Worm (Caenorhabditis elegans) whole organism, young adult: ENCODE measurements around the gene ZK899.5.

Source experiments
- B0336.3 ChIP-seq: fragments of 200-800 bp; sonication (Bioruptor generic); IDR thresholded peaks from 2 replicates; pipeline ENCODE4 v1.3.6; 2022; ENCODE audit warnings: missing genetic modification characterization, missing compliant biosample characterization
- C17E4.6 ChIP-seq: fragments of 200-800 bp; sonication (Bioruptor generic); IDR thresholded peaks from 2 replicates; pipeline ENCODE4 v1.3.6; 2022; ENCODE audit warnings: missing genetic modification reagents, missing genetic modification characterization, missing compliant biosample characterization
- D2030.7 ChIP-seq: fragments of 200-800 bp; sonication (Bioruptor generic); IDR thresholded peaks from 2 replicates; pipeline ENCODE4 v1.3.6; 2022; ENCODE audit warnings: missing genetic modification reagents, missing genetic modification characterization, missing compliant biosample characterization
- F22D6.2 ChIP-seq: sonication (generic microtip); optimal IDR thresholded peaks from 2 replicates; lab custom pipeline; 2016; ENCODE audit warnings: mild to moderate bottlenecking, missing genetic modification characterization, missing compliant biosample characterization
- T07F8.4 ChIP-seq: sonication (generic microtip); optimal IDR thresholded peaks from 2 replicates; lab custom pipeline; 2016; ENCODE audit warnings: mild to moderate bottlenecking, missing genetic modification characterization, moderate library complexity, missing compliant biosample characterization
- Y53F4B.3 ChIP-seq: fragments of 200-800 bp; sonication (Bioruptor generic); IDR thresholded peaks from 2 replicates; pipeline ENCODE4 v1.3.6; 2022; ENCODE audit warnings: missing genetic modification reagents, missing genetic modification characterization, missing compliant biosample characterization
- aptf-2 ChIP-seq: fragments of 200-800 bp; sonication (Bioruptor generic); conservative IDR thresholded peaks from 2 replicates; pipeline ENCODE4 v1.3.6; 2022; ENCODE audit warnings: missing genetic modification reagents, missing genetic modification characterization, missing compliant biosample characterization
- attf-5 ChIP-seq: fragments of 200-800 bp; sonication (Bioruptor generic); optimal IDR thresholded peaks from 2 replicates; lab custom pipeline; 2018; ENCODE audit warnings: mild to moderate bottlenecking, missing genetic modification characterization, missing compliant biosample characterization
- ceh-40 ChIP-seq: fragments of 200-800 bp; sonication (Bioruptor generic); IDR thresholded peaks from 2 replicates; pipeline ENCODE4 v1.3.6; 2022; ENCODE audit warnings: missing genetic modification characterization, missing compliant biosample characterization
- dpff-1 ChIP-seq: sonication (generic microtip); optimal IDR thresholded peaks from 2 replicates; lab custom pipeline; 2017; ENCODE audit warnings: mild to moderate bottlenecking, missing genetic modification characterization, missing compliant biosample characterization
- him-1 ChIP-seq: sonication (generic microtip); optimal IDR thresholded peaks from 2 replicates; lab custom pipeline; 2016; ENCODE audit warnings: missing genotype, missing genetic modification reagents, missing genetic modification characterization, missing compliant biosample characterization
- hrde-1 ChIP-seq: sonication (generic microtip); optimal IDR thresholded peaks from 2 replicates; lab custom pipeline; 2016; ENCODE audit warnings: missing genetic modification characterization, mild to moderate bottlenecking, missing compliant biosample characterization, moderate library complexity, missing genotype, missing genetic modification reagents, borderline replicate concordance
- lag-1 ChIP-seq: fragments of 200-800 bp; sonication (Bioruptor generic); IDR thresholded peaks from 2 replicates; pipeline ENCODE4 v1.3.6; 2022; ENCODE audit warnings: missing genetic modification reagents, missing genetic modification characterization, missing compliant biosample characterization
- lin-40 ChIP-seq: sonication (generic microtip); optimal IDR thresholded peaks from 2 replicates; lab custom pipeline; 2016; ENCODE audit warnings: missing genetic modification characterization, mild to moderate bottlenecking, missing compliant biosample characterization, missing genotype, missing genetic modification reagents
- madf-3 ChIP-seq: fragments of 200-800 bp; sonication (Bioruptor generic); IDR thresholded peaks from 2 replicates; pipeline ENCODE4 v1.3.6; 2022; ENCODE audit warnings: missing genetic modification reagents, missing genetic modification characterization, missing compliant biosample characterization
- madf-6 ChIP-seq: fragments of 200-800 bp; sonication (Bioruptor generic); IDR thresholded peaks from 2 replicates; pipeline ENCODE4 v1.3.6; 2022; ENCODE audit warnings: missing genetic modification reagents, missing genetic modification characterization, missing compliant biosample characterization
- rpc-1 ChIP-seq, 2 experiments: fragments of 150-350 bp in 1 of 2; sonication (generic microtip) in 1 of 2; optimal IDR thresholded peaks; 2 replicates each; lab custom pipeline; 2014 to 2018; ENCODE audit warnings: missing biosample characterization in 1 of 2, missing genetic modification characterization in 1 of 2, missing genetic modification reagents in 1 of 2, missing genotype in 1 of 2
- sdz-38 ChIP-seq: sonication (generic microtip); optimal IDR thresholded peaks from 2 replicates; lab custom pipeline; 2016; ENCODE audit warnings: missing genotype, missing genetic modification characterization, missing compliant biosample characterization
- snpc-3.4 ChIP-seq: sonication (generic microtip); optimal IDR thresholded peaks from 2 replicates; lab custom pipeline; 2017; ENCODE audit warnings: missing genetic modification characterization, mild to moderate bottlenecking, missing compliant biosample characterization, antibody characterized with exemption, moderate library complexity, missing genotype, missing genetic modification reagents
- ztf-18 ChIP-seq: sonication (generic microtip); optimal IDR thresholded peaks from 2 replicates; lab custom pipeline; 2016; ENCODE audit warnings: missing genotype, mild to moderate bottlenecking, missing genetic modification characterization, missing compliant biosample characterization
- ztf-3 ChIP-seq: fragments of 200-800 bp; sonication (Bioruptor generic); optimal IDR thresholded peaks from 2 replicates; lab custom pipeline; 2018; ENCODE audit warnings: mild to moderate bottlenecking, missing genetic modification characterization, missing compliant biosample characterization

ZK899.5 gene

ce11 chrX:9411675-9412074, 49.1 kb downstream of the ZK899.5 start:
- no peak for TF ChIP-seq lag-1 (GFP tag; lab: Robert Waterston, UW)
- TF ChIP-seq ztf-3 (GFP tag; lab: Kevin White, UChicago) = no peak
- TF ChIP-seq him-1 (tag; lab: Kevin White, UChicago) = no peak
- no peak for TF ChIP-seq lin-40 (tag; lab: Kevin White, UChicago)
- TF ChIP-seq dpff-1 (tag; lab: Kevin White, UChicago) = no peak
- TF ChIP-seq B0336.3 (GFP tag; lab: Robert Waterston, UW) = no peak
- no peak for TF ChIP-seq ceh-40 (GFP tag; lab: Robert Waterston, UW)
- no peak for TF ChIP-seq rpc-1 (optimal IDR thresholded peaks at IDR 0.05; lab: Kevin White, UChicago)
- TF ChIP-seq rpc-1 (tag; optimal IDR thresholded peaks at IDR 0.05; lab: Kevin White, UChicago) = no peak
- no peak for TF ChIP-seq aptf-2 (GFP tag; lab: Robert Waterston, UW)
- TF ChIP-seq ztf-18 (tag; lab: Kevin White, UChicago) = no peak
- TF ChIP-seq Y53F4B.3 (GFP tag; lab: Robert Waterston, UW) = no peak
- no peak for TF ChIP-seq madf-6 (GFP tag; lab: Robert Waterston, UW)
- TF ChIP-seq madf-3 = no peak
- TF ChIP-seq snpc-3.4 = no peak
- TF ChIP-seq C17E4.6 (GFP tag; lab: Robert Waterston, UW) = no peak
- no peak for TF ChIP-seq sdz-38
- no peak for TF ChIP-seq hrde-1 (tag; lab: Kevin White, UChicago)
- TF ChIP-seq D2030.7 = no peak

ce11 chrX:9410747-9411146, 50.0 kb downstream of the ZK899.5 start:
- no peak for TF ChIP-seq F22D6.2 (tag; lab: Kevin White, UChicago)
- TF ChIP-seq attf-5 (GFP tag; lab: Kevin White, UChicago) = no peak
- TF ChIP-seq T07F8.4 (tag; lab: Kevin White, UChicago) = no peak
